Fruit fly (Drosophila melanogaster) Kc167 (cell line): ENCODE data around the gene Mhcl.

Experiments used
- Myc ChIP-seq: fragments of >200 bp; optimal IDR thresholded peaks from 2 replicates; lab custom pipeline; 2017; ENCODE audit warnings: missing external identifiers
- Sin3A ChIP-seq: fragments of >200 bp; optimal IDR thresholded peaks from 2 replicates; lab custom pipeline; 2018; ENCODE audit warnings: missing external identifiers
- h ChIP-seq: fragments of >200 bp; optimal IDR thresholded peaks from 3 replicates; lab custom pipeline; 2018; ENCODE audit warnings: missing external identifiers
- insv ChIP-seq: fragments of >200 bp; optimal IDR thresholded peaks from 3 replicates; lab custom pipeline; 2018; ENCODE audit warnings: missing external identifiers
- psq ChIP-seq: fragments of >200 bp; optimal IDR thresholded peaks from 2 replicates; lab custom pipeline; 2017; ENCODE audit warnings: missing external identifiers

DNA sequence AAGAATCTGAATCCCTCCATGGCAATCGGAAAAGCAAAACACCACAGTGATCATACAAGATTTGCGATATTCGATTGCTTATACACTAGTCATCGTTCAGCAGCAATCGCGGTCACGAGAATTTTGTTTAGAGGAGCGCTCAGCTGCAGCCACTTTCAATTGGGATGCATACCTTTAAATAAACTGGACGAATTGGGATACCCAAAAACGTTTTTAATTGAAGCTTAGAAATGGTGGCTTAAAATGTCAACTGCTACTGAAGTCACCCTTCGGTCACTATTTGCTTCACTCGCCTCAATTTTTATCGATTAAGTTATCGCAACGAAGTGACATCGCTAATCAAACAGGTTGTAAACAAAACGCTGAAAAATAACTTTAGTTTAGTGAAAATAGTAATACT is 49.2 kb downstream of the Mhcl start, which contains the start of the genes IKKbeta and CG5013:
- TF ChIP-seq insv (no peak), psq (no peak), h (lab: Kevin White, UChicago) (no peak), Sin3A (lab: Kevin White, UChicago) (no peak), Myc (no peak)
